Worm (Caenorhabditis elegans) whole organism, midembryonic: Measurements from ENCODE around the gene cal-7.

Experiments used
- klf-2 ChIP-seq: fragments of 200-800 bp; sonication (Bioruptor generic); conservative IDR thresholded peaks from 2 replicates; pipeline ENCODE4 v1.3.6; 2022; ENCODE audit warnings: missing genetic modification reagents, missing genetic modification characterization, missing compliant biosample characterization
- med-1 ChIP-seq: sonication (generic microtip); optimal IDR thresholded peaks from 2 replicates; lab custom pipeline; 2017; ENCODE audit warnings: missing genetic modification characterization, mild to moderate bottlenecking, missing compliant biosample characterization, antibody characterized with exemption, missing genetic modification reagents; ENCODE audit not compliant: insufficient read depth
- ztf-23 ChIP-seq: fragments of 200-800 bp; sonication (Bioruptor generic); IDR thresholded peaks from 2 replicates; pipeline ENCODE4 v1.3.6; 2022; ENCODE audit warnings: missing genetic modification reagents, missing genetic modification characterization, missing compliant biosample characterization
- ztf-29 ChIP-seq: fragments of 200-800 bp; sonication (Bioruptor generic); IDR thresholded peaks from 2 replicates; pipeline ENCODE4 v1.3.6; 2022; ENCODE audit warnings: missing genetic modification reagents, missing genetic modification characterization, missing compliant biosample characterization

DNA sequence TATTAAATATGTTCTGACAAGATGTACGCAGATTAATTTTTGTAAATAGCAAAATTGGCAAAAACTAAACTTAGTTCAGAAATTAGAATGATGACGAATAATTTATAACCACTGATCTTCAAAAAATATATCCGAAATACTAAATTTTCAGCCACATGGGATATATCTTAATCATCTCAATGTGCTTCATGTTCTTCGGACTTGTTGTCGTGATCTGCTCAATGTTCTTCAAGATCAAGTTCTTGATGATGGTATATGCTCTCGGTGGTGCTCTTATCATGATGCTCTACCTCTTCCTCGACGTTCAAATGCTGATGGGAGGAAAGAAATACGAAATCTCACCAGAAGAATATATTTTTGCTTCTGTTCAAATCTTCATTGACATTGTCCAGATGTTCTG is 27.3 kb upstream of the cal-7 start:
- TF ChIP-seq med-1 (GFP tag; lab: Kevin White, UChicago) = no peak
- TF ChIP-seq ztf-29 (GFP tag; lab: Robert Waterston, UW) = no peak
- no peak for TF ChIP-seq klf-2
- no peak for TF ChIP-seq ztf-23 (GFP tag; lab: Robert Waterston, UW)
